Worm (Caenorhabditis elegans) whole organism, L2 larva: Measurements from ENCODE around the gene T28C6.8.

Experiments used
- R02D3.7 ChIP-seq: fragments of 150-350 bp; optimal IDR thresholded peaks from 2 replicates; lab custom pipeline; 2014; ENCODE audit warnings: missing biosample characterization, missing genetic modification characterization
- ZK546.5 ChIP-seq: sonication (generic microtip); optimal IDR thresholded peaks from 2 replicates; lab custom pipeline; 2017; ENCODE audit warnings: missing biosample characterization, missing genetic modification characterization
- alr-1 ChIP-seq: fragments of 150-350 bp; optimal IDR thresholded peaks from 2 replicates; lab custom pipeline; 2014; ENCODE audit warnings: missing biosample characterization, missing genetic modification characterization
- aly-2 ChIP-seq: fragments of 150-350 bp; optimal IDR thresholded peaks from 2 replicates; lab custom pipeline; 2014; ENCODE audit warnings: missing biosample characterization, missing genetic modification characterization
- ama-1 ChIP-seq: fragments of 150-350 bp; optimal IDR thresholded peaks from 2 replicates; lab custom pipeline; 2018; ENCODE audit warnings: inconsistent platforms
- blmp-1 ChIP-seq: sonication (generic microtip); optimal IDR thresholded peaks from 2 replicates; lab custom pipeline; 2017; ENCODE audit warnings: missing genetic modification characterization, mild to moderate bottlenecking, missing compliant biosample characterization, antibody characterized with exemption, moderate library complexity; ENCODE audit not compliant: insufficient read depth
- ceh-16 ChIP-seq: fragments of 150-350 bp; optimal IDR thresholded peaks from 2 replicates; lab custom pipeline; 2014; ENCODE audit warnings: missing biosample characterization, missing genetic modification characterization
- crh-2 ChIP-seq: sonication (generic microtip); optimal IDR thresholded peaks from 2 replicates; lab custom pipeline; 2017; ENCODE audit warnings: missing biosample characterization, missing genetic modification characterization
- egl-27 ChIP-seq: sonication (generic microtip); optimal IDR thresholded peaks from 3 replicates; lab custom pipeline; 2017; ENCODE audit warnings: missing biosample characterization, missing genetic modification reagents, missing genetic modification characterization
- elt-1 ChIP-seq: fragments of 150-350 bp; optimal IDR thresholded peaks from 2 replicates; lab custom pipeline; 2014; ENCODE audit warnings: missing biosample characterization, missing genetic modification characterization
- elt-3 ChIP-seq: sonication (generic microtip); optimal IDR thresholded peaks from 2 replicates; lab custom pipeline; 2017; ENCODE audit warnings: missing biosample characterization, missing genetic modification characterization
- fos-1 ChIP-seq: fragments of 150-350 bp; optimal IDR thresholded peaks from 2 replicates; lab custom pipeline; 2014; ENCODE audit warnings: missing biosample characterization, missing genetic modification characterization
- gmeb-1 ChIP-seq: fragments of 150-350 bp; optimal IDR thresholded peaks from 2 replicates; lab custom pipeline; 2014; ENCODE audit warnings: missing biosample characterization, missing genetic modification characterization
- lin-11 ChIP-seq: fragments of 150-350 bp; sonication (generic microtip); optimal IDR thresholded peaks from 2 replicates; lab custom pipeline; 2014; ENCODE audit warnings: missing biosample characterization, missing genetic modification characterization, inconsistent platforms, mixed read lengths
- lin-13 ChIP-seq: fragments of 150-350 bp; optimal IDR thresholded peaks from 2 replicates; lab custom pipeline; 2014; ENCODE audit warnings: missing biosample characterization, missing genetic modification reagents, missing genetic modification characterization
- lin-39 ChIP-seq: fragments of 150-350 bp; optimal IDR thresholded peaks from 2 replicates; lab custom pipeline; 2014; ENCODE audit warnings: missing biosample characterization, missing genetic modification reagents, missing genetic modification characterization
- lsy-2 ChIP-seq, 2 experiments: fragments of 150-350 bp in 1 of 2; sonication (generic microtip) in 1 of 2; optimal IDR thresholded peaks; 2 replicates each; lab custom pipeline; 2014 to 2017; ENCODE audit warnings: missing biosample characterization in 2 of 2, missing genetic modification characterization in 2 of 2
- mab-5 ChIP-seq: fragments of 150-350 bp; optimal IDR thresholded peaks from 2 replicates; lab custom pipeline; 2014; ENCODE audit warnings: missing biosample characterization, missing genetic modification characterization
- mbf-1 ChIP-seq: sonication (generic microtip); optimal IDR thresholded peaks from 2 replicates; lab custom pipeline; 2017; ENCODE audit warnings: missing biosample characterization, missing genetic modification characterization
- mdl-1 ChIP-seq, 2 experiments: fragments of 150-350 bp in 1 of 2; sonication (generic microtip) in 1 of 2; optimal IDR thresholded peaks; 2 replicates each; lab custom pipeline; 2017; ENCODE audit warnings: missing biosample characterization in 2 of 2, missing genetic modification characterization in 2 of 2
- nhr-10 ChIP-seq: sonication (generic microtip); optimal IDR thresholded peaks from 2 replicates; lab custom pipeline; 2017; ENCODE audit warnings: missing biosample characterization, missing genetic modification characterization
- nhr-11 ChIP-seq: fragments of 150-350 bp; optimal IDR thresholded peaks from 2 replicates; lab custom pipeline; 2014; ENCODE audit warnings: missing biosample characterization, missing genetic modification characterization
- nhr-12 ChIP-seq: fragments of 150-350 bp; optimal IDR thresholded peaks from 2 replicates; lab custom pipeline; 2014; ENCODE audit warnings: missing biosample characterization, missing genetic modification characterization
- nhr-129 ChIP-seq: fragments of 150-350 bp; optimal IDR thresholded peaks from 2 replicates; lab custom pipeline; 2014; ENCODE audit warnings: missing biosample characterization, missing genetic modification characterization
- nhr-21 ChIP-seq: fragments of 150-350 bp; optimal IDR thresholded peaks from 2 replicates; lab custom pipeline; 2014; ENCODE audit warnings: missing biosample characterization, missing genetic modification characterization
- nhr-23 ChIP-seq: fragments of 150-350 bp; optimal IDR thresholded peaks from 2 replicates; lab custom pipeline; 2014; ENCODE audit warnings: missing biosample characterization, missing genetic modification reagents, missing genetic modification characterization
- nhr-237 ChIP-seq: fragments of 150-350 bp; optimal IDR thresholded peaks from 2 replicates; lab custom pipeline; 2014; ENCODE audit warnings: missing biosample characterization, missing genetic modification characterization
- nhr-25 ChIP-seq: fragments of 150-350 bp; sonication (generic microtip); optimal IDR thresholded peaks from 3 replicates; lab custom pipeline; 2014; ENCODE audit warnings: missing biosample characterization, missing genetic modification characterization
- nhr-6 ChIP-seq: fragments of 150-350 bp; optimal IDR thresholded peaks from 2 replicates; lab custom pipeline; 2014; ENCODE audit warnings: missing biosample characterization, missing genetic modification characterization
- nhr-77 ChIP-seq: fragments of 150-350 bp; optimal IDR thresholded peaks from 2 replicates; lab custom pipeline; 2014; ENCODE audit warnings: missing biosample characterization, missing genetic modification characterization
- peb-1 ChIP-seq: fragments of 150-350 bp; optimal IDR thresholded peaks from 2 replicates; lab custom pipeline; 2014; ENCODE audit warnings: missing biosample characterization, missing genetic modification characterization
- sem-4 ChIP-seq: fragments of 150-350 bp; optimal IDR thresholded peaks from 2 replicates; lab custom pipeline; 2014; ENCODE audit warnings: missing biosample characterization, missing genetic modification reagents, missing genetic modification characterization
- skn-1 ChIP-seq: sonication (generic microtip); optimal IDR thresholded peaks from 2 replicates; lab custom pipeline; 2017; ENCODE audit warnings: missing biosample characterization, missing genetic modification characterization
- sma-3 ChIP-seq: sonication (generic microtip); optimal IDR thresholded peaks from 2 replicates; lab custom pipeline; 2016; ENCODE audit warnings: missing genetic modification reagents, missing genetic modification characterization, missing compliant biosample characterization
- sma-9 ChIP-seq, 2 experiments: fragments of 150-350 bp in 1 of 2; sonication (generic microtip) in 1 of 2; optimal IDR thresholded peaks; 2 replicates each; lab custom pipeline; 2014 to 2016; ENCODE audit warnings: missing genetic modification characterization in 2 of 2, mild to moderate bottlenecking in 1 of 2, missing biosample characterization in 1 of 2, missing compliant biosample characterization in 1 of 2, missing genetic modification reagents in 1 of 2, moderate library complexity in 1 of 2
- snpc-4 ChIP-seq: fragments of 150-350 bp; optimal IDR thresholded peaks from 2 replicates; lab custom pipeline; 2014; ENCODE audit warnings: missing biosample characterization, missing genetic modification characterization
- unc-39 ChIP-seq: fragments of 150-350 bp; optimal IDR thresholded peaks from 2 replicates; lab custom pipeline; 2014; ENCODE audit warnings: missing biosample characterization, missing genetic modification characterization
- unc-55 ChIP-seq: fragments of 150-350 bp; sonication (generic microtip); optimal IDR thresholded peaks from 3 replicates; lab custom pipeline; 2014; ENCODE audit warnings: missing biosample characterization, missing genetic modification reagents, missing genetic modification characterization
- unc-62 ChIP-seq: fragments of 150-350 bp; optimal IDR thresholded peaks from 2 replicates; lab custom pipeline; 2014; ENCODE audit warnings: missing biosample characterization, missing genetic modification reagents, missing genetic modification characterization
- ztf-1 ChIP-seq: fragments of 200-800 bp; sonication (Bioruptor generic); conservative IDR thresholded peaks from 2 replicates; pipeline ENCODE4 v1.3.6; 2022; ENCODE audit warnings: missing genetic modification characterization, missing compliant biosample characterization
- ztf-4 ChIP-seq: fragments of 150-350 bp; optimal IDR thresholded peaks from 2 replicates; lab custom pipeline; 2014; ENCODE audit warnings: missing biosample characterization, missing genetic modification characterization

The T28C6.8 gene

ce11 chrIV:8830591-8830990 is at the start of gene T28C6.8:
Gene T28C6.8, minus strand, starts transcription at chrIV:8830727.
- TF ChIP-seq sem-4 (tag; lab: Kevin White, UChicago) (no peak), sma-3 (GFP tag; lab: Kevin White, UChicago) (peak; percentile 69), alr-1 (tag; lab: Kevin White, UChicago) (no peak), sma-9 (GFP tag; optimal IDR thresholded peaks at IDR 0.05; lab: Kevin White, UChicago) (peak; percentile 60), sma-9 (tag; optimal IDR thresholded peaks at IDR 0.05; lab: Kevin White, UChicago) (no peak), unc-55 (no peak), peb-1 (tag; lab: Kevin White, UChicago) (no peak), unc-39 (tag; lab: Kevin White, UChicago) (no peak), mbf-1 (tag; lab: Kevin White, UChicago) (no peak), blmp-1 (tag; lab: Kevin White, UChicago) (peak; percentile 63), mab-5 (no peak), crh-2 (tag; lab: Kevin White, UChicago) (peak; percentile 37), fos-1 (tag; lab: Kevin White, UChicago) (peak; percentile 65), nhr-11 (tag; lab: Kevin White, UChicago) (no peak), nhr-10 (tag; lab: Kevin White, UChicago) (no peak), ztf-4 (no peak), nhr-12 (no peak), nhr-25 (tag; lab: Kevin White, UChicago) (peak; percentile 66), ama-1 (no peak), lin-13 (no peak), ztf-1 (GFP tag; lab: Robert Waterston, UW) (no peak), nhr-129 (tag; lab: Kevin White, UChicago) (peak; percentile 70), lsy-2 (tag; optimal IDR thresholded peaks at IDR 0.05; lab: Kevin White, UChicago) (no peak), lin-39 (tag; lab: Kevin White, UChicago) (no peak), nhr-21 (tag; lab: Kevin White, UChicago) (peak; percentile 65), mdl-1 (tag; optimal IDR thresholded peaks at IDR 0.05; lab: Kevin White, UChicago) (peak in 1 of 2 experiments; percentile 22), elt-3 (tag; lab: Kevin White, UChicago) (no peak), lin-11 (tag; lab: Kevin White, UChicago) (no peak), R02D3.7 (tag; lab: Kevin White, UChicago) (no peak), skn-1 (tag; lab: Kevin White, UChicago) (no peak), ZK546.5 (tag; lab: Kevin White, UChicago) (no peak), aly-2 (tag; lab: Kevin White, UChicago) (no peak), nhr-77 (tag; lab: Kevin White, UChicago) (no peak), nhr-237 (tag; lab: Kevin White, UChicago) (no peak), nhr-6 (no peak), egl-27 (tag; lab: Kevin White, UChicago) (no peak), snpc-4 (tag; lab: Kevin White, UChicago) (no peak), ceh-16 (no peak), unc-62 (GFP tag; lab: Kevin White, UChicago) (no peak), elt-1 (tag; lab: Kevin White, UChicago) (no peak), gmeb-1 (tag; lab: Kevin White, UChicago) (peak; percentile 42)

DNA sequence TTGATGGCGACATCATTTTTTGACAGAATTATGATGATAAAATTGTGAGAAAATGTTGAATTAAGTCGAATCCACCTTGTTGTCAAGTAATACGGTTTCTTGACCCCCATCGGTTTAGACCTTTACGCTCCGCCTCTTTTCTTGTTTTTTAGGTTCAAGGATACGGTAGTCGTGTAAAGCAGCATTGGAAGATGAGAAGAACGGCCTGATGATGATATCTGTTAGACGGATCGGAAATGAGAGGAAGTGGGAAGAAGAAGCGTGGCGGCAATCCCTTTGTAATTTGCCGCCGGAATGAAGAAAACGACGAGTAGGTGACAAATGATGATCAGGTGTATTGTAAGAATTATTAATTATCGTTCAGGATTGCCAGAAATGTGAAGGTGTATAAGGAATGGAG is 49.3 kb upstream of the T28C6.8 start, which contains the start of gene npax-4:
Gene npax-4, minus strand, starts transcription at position 101 of the 400 bp plus-strand sequence.
- TF ChIP-seq ceh-16 (no peak), nhr-12 (no peak), fos-1 (tag; lab: Kevin White, UChicago) (no peak), nhr-21 (tag; lab: Kevin White, UChicago) (no peak), nhr-25 (tag; lab: Kevin White, UChicago) (no peak), sem-4 (tag; lab: Kevin White, UChicago) (no peak), nhr-77 (tag; lab: Kevin White, UChicago) (no peak), elt-1 (tag; lab: Kevin White, UChicago) (no peak), sma-3 (GFP tag; lab: Kevin White, UChicago) (no peak), blmp-1 (tag; lab: Kevin White, UChicago) (no peak), crh-2 (tag; lab: Kevin White, UChicago) (no peak), nhr-237 (tag; lab: Kevin White, UChicago) (no peak), nhr-23 (no peak), mab-5 (no peak), skn-1 (tag; lab: Kevin White, UChicago) (no peak), mbf-1 (tag; lab: Kevin White, UChicago) (no peak), nhr-10 (tag; lab: Kevin White, UChicago) (no peak)
